Worm (Caenorhabditis elegans): ENCODE results near the gene C03B1.1.

ce11 chrX:6405905-6406304 is 31.4 kb downstream of the C03B1.1 start:
- TF ChIP-seq mep-1 (tag; optimal IDR thresholded peaks at IDR 0.05): no peak
- no peak for TF ChIP-seq unc-120 (tag; optimal IDR thresholded peaks at IDR 0.05; ENCODE audit: poor library complexity, severe bottlenecking)
- no peak for TF ChIP-seq nhr-76 (tag; optimal IDR thresholded peaks at IDR 0.05)
- no peak for TF ChIP-seq unc-62 (GFP tag; optimal IDR thresholded peaks at IDR 0.05)
- TF ChIP-seq elt-3 (tag; optimal IDR thresholded peaks at IDR 0.05): no peak
- no peak for TF ChIP-seq lsy-2 (tag; optimal IDR thresholded peaks at IDR 0.05)
- TF ChIP-seq pha-4 (tag; optimal IDR thresholded peaks at IDR 0.05): no peak
- TF ChIP-seq ces-1 (GFP tag; optimal IDR thresholded peaks at IDR 0.05): no peak
- no peak for TF ChIP-seq snpc-4 (tag; optimal IDR thresholded peaks at IDR 0.05)
- TF ChIP-seq nhr-28 (tag; optimal IDR thresholded peaks at IDR 0.05): no peak
- TF ChIP-seq nhr-12 (tag; optimal IDR thresholded peaks at IDR 0.05): no peak
- no peak for TF ChIP-seq nhr-237 (tag; optimal IDR thresholded peaks at IDR 0.05)
- TF ChIP-seq ceh-39 (tag; optimal IDR thresholded peaks at IDR 0.05): no peak

Measured in whole organism, mixed stage, embryonic.